Worm (Caenorhabditis elegans) whole organism, mixed stage, embryonic: ENCODE measurements around the gene srdh-1.

Experiments
- M03D4.4 ChIP-seq: sonication (generic microtip); optimal IDR thresholded peaks from 2 replicates; lab custom pipeline; 2017; ENCODE audit warnings: mild to moderate bottlenecking, missing genetic modification characterization, missing compliant biosample characterization
- bed-3 ChIP-seq: fragments of 200-800 bp; sonication (Bioruptor generic); optimal IDR thresholded peaks from 3 replicates; lab custom pipeline; 2018; ENCODE audit warnings: mild to moderate bottlenecking, missing genetic modification characterization, moderate library complexity, missing compliant biosample characterization
- blmp-1 ChIP-seq: fragments of 150-350 bp; optimal IDR thresholded peaks from 2 replicates; lab custom pipeline; 2014; ENCODE audit warnings: missing biosample characterization, missing genetic modification characterization
- ceh-39 ChIP-seq: fragments of 150-350 bp; optimal IDR thresholded peaks from 2 replicates; lab custom pipeline; 2014; ENCODE audit warnings: missing biosample characterization, missing genetic modification characterization
- ceh-43 ChIP-seq: fragments of 200-800 bp; sonication (Bioruptor generic); optimal IDR thresholded peaks from 2 replicates; lab custom pipeline; 2018; ENCODE audit warnings: mild to moderate bottlenecking, missing genetic modification characterization, moderate library complexity, missing compliant biosample characterization
- ceh-83 ChIP-seq: fragments of 200-800 bp; sonication (Bioruptor generic); optimal IDR thresholded peaks from 2 replicates; lab custom pipeline; 2018; ENCODE audit warnings: mild to moderate bottlenecking, missing genetic modification characterization, missing compliant biosample characterization
- ces-1 ChIP-seq: fragments of 150-350 bp; optimal IDR thresholded peaks from 2 replicates; lab custom pipeline; 2014; ENCODE audit warnings: missing biosample characterization, missing genetic modification reagents, missing genetic modification characterization
- cnd-1 ChIP-seq: fragments of 200-800 bp; sonication (Bioruptor generic); optimal IDR thresholded peaks from 2 replicates; lab custom pipeline; 2018; ENCODE audit warnings: mild to moderate bottlenecking, missing genetic modification characterization, missing compliant biosample characterization
- drap-1 ChIP-seq: fragments of 200-800 bp; sonication (Bioruptor generic); optimal IDR thresholded peaks from 3 replicates; lab custom pipeline; 2018; ENCODE audit warnings: mild to moderate bottlenecking, missing genetic modification characterization, missing compliant biosample characterization
- elt-1 ChIP-seq: sonication (generic microtip); optimal IDR thresholded peaks from 2 replicates; lab custom pipeline; 2017; ENCODE audit warnings: missing genetic modification characterization, mild to moderate bottlenecking, missing compliant biosample characterization, antibody characterized with exemption, moderate library complexity, borderline replicate concordance; ENCODE audit not compliant: insufficient read depth
- elt-3 ChIP-seq: fragments of 150-350 bp; optimal IDR thresholded peaks from 2 replicates; lab custom pipeline; 2014; ENCODE audit warnings: missing biosample characterization, missing genetic modification characterization
- flh-1 ChIP-seq: fragments of 200-800 bp; sonication (Bioruptor generic); optimal IDR thresholded peaks from 2 replicates; lab custom pipeline; 2018; ENCODE audit warnings: mild to moderate bottlenecking, missing genetic modification characterization, moderate library complexity, missing compliant biosample characterization
- ham-2 ChIP-seq: fragments of 200-800 bp; sonication (Bioruptor generic); optimal IDR thresholded peaks from 2 replicates; lab custom pipeline; 2018; ENCODE audit warnings: mild to moderate bottlenecking, missing genetic modification characterization, missing compliant biosample characterization
- hlh-1 ChIP-seq: fragments of 150-350 bp; optimal IDR thresholded peaks from 2 replicates; lab custom pipeline; 2014; ENCODE audit warnings: missing biosample characterization, missing genetic modification reagents, missing genetic modification characterization
- lin-13 ChIP-seq: fragments of 150-350 bp; optimal IDR thresholded peaks from 2 replicates; lab custom pipeline; 2014; ENCODE audit warnings: missing biosample characterization, missing genetic modification characterization
- lin-32 ChIP-seq: fragments of 200-800 bp; sonication (Bioruptor generic); optimal IDR thresholded peaks from 2 replicates; lab custom pipeline; 2018; ENCODE audit warnings: mild to moderate bottlenecking, missing genetic modification characterization, missing compliant biosample characterization
- lsy-2 ChIP-seq: fragments of 150-350 bp; optimal IDR thresholded peaks from 2 replicates; lab custom pipeline; 2014; ENCODE audit warnings: missing biosample characterization, missing genetic modification characterization
- mab-5 ChIP-seq: fragments of 150-350 bp; optimal IDR thresholded peaks from 2 replicates; lab custom pipeline; 2014; ENCODE audit warnings: missing biosample characterization, missing genetic modification characterization
- mep-1 ChIP-seq: fragments of 150-350 bp; optimal IDR thresholded peaks from 2 replicates; lab custom pipeline; 2017; ENCODE audit warnings: missing biosample characterization, missing genetic modification reagents, missing genetic modification characterization, inconsistent platforms
- mls-2 ChIP-seq: sonication (generic microtip); optimal IDR thresholded peaks from 2 replicates; lab custom pipeline; 2016; ENCODE audit warnings: mild to moderate bottlenecking, missing genetic modification characterization, moderate library complexity, missing compliant biosample characterization
- nhr-12 ChIP-seq: fragments of 150-350 bp; optimal IDR thresholded peaks from 2 replicates; lab custom pipeline; 2014; ENCODE audit warnings: missing biosample characterization, missing genetic modification characterization
- nhr-237 ChIP-seq: fragments of 150-350 bp; optimal IDR thresholded peaks from 2 replicates; lab custom pipeline; 2014; ENCODE audit warnings: missing biosample characterization, missing genetic modification characterization
- nhr-28 ChIP-seq: fragments of 150-350 bp; optimal IDR thresholded peaks from 2 replicates; lab custom pipeline; 2014; ENCODE audit warnings: missing biosample characterization, missing genetic modification characterization
- nhr-76 ChIP-seq: sonication (generic microtip); optimal IDR thresholded peaks from 2 replicates; lab custom pipeline; 2017; ENCODE audit warnings: missing biosample characterization, missing genetic modification characterization
- pha-4 ChIP-seq: fragments of 150-350 bp; optimal IDR thresholded peaks from 2 replicates; lab custom pipeline; 2018; ENCODE audit warnings: missing biosample characterization, missing genetic modification reagents, missing genetic modification characterization
- sem-2 ChIP-seq: fragments of 200-800 bp; sonication (Bioruptor generic); optimal IDR thresholded peaks from 2 replicates; lab custom pipeline; 2018; ENCODE audit warnings: mild to moderate bottlenecking, missing genetic modification characterization, missing compliant biosample characterization
- snpc-4 ChIP-seq: fragments of 150-350 bp; optimal IDR thresholded peaks from 2 replicates; lab custom pipeline; 2014; ENCODE audit warnings: missing biosample characterization, missing genetic modification characterization
- tbx-8 ChIP-seq: fragments of 200-800 bp; sonication (Bioruptor generic); optimal IDR thresholded peaks from 2 replicates; lab custom pipeline; 2018; ENCODE audit warnings: mild to moderate bottlenecking, missing genetic modification characterization, moderate library complexity, missing compliant biosample characterization
- unc-120 ChIP-seq: sonication (generic microtip); optimal IDR thresholded peaks from 2 replicates; lab custom pipeline; 2017; ENCODE audit warnings: missing genetic modification characterization, missing compliant biosample characterization; ENCODE audit not compliant: poor library complexity, severe bottlenecking
- unc-39 ChIP-seq: fragments of 150-350 bp; optimal IDR thresholded peaks from 2 replicates; lab custom pipeline; 2014; ENCODE audit warnings: missing biosample characterization, missing genetic modification characterization
- unc-62 ChIP-seq: fragments of 150-350 bp; optimal IDR thresholded peaks from 2 replicates; lab custom pipeline; 2014; ENCODE audit warnings: missing biosample characterization, missing genetic modification reagents, missing genetic modification characterization
- zip-8 ChIP-seq: fragments of 150-350 bp; optimal IDR thresholded peaks from 2 replicates; lab custom pipeline; 2014; ENCODE audit warnings: missing biosample characterization, missing genetic modification characterization
- ztf-11 ChIP-seq: fragments of 150-350 bp; optimal IDR thresholded peaks from 2 replicates; lab custom pipeline; 2014; ENCODE audit warnings: missing biosample characterization, missing genetic modification characterization

srdh-1 gene

ce11 chrII:8230976-8231375 is 33.5 kb upstream of the srdh-1 start, which contains the start of gene M110.9:
Gene M110.9, plus strand, starts transcription at chrII:8231276.
- TF ChIP-seq hlh-1 (no peak), lsy-2 (tag; lab: Kevin White, UChicago) (no peak), blmp-1 (no peak), M03D4.4 (tag; lab: Kevin White, UChicago) (no peak), nhr-28 (tag; lab: Kevin White, UChicago) (no peak), mls-2 (tag; lab: Kevin White, UChicago) (no peak), elt-3 (no peak), mab-5 (tag; lab: Kevin White, UChicago) (no peak), nhr-237 (tag; lab: Kevin White, UChicago) (no peak), unc-62 (GFP tag; lab: Kevin White, UChicago) (no peak), ceh-39 (tag; lab: Kevin White, UChicago) (no peak), nhr-76 (no peak), sem-2 (no peak), ham-2 (GFP tag; lab: Kevin White, UChicago) (no peak), drap-1 (no peak), unc-120 (tag; lab: Kevin White, UChicago) (no peak), lin-32 (GFP tag; lab: Kevin White, UChicago) (no peak), snpc-4 (no peak)

- TF ChIP-seq ceh-83 (GFP tag; lab: Kevin White, UChicago) (no peak), lsy-2 (tag; lab: Kevin White, UChicago) (no peak), snpc-4 (no peak), M03D4.4 (tag; lab: Kevin White, UChicago) (no peak), nhr-237 (tag; lab: Kevin White, UChicago) (no peak), hlh-1 (no peak), nhr-28 (tag; lab: Kevin White, UChicago) (no peak), nhr-12 (no peak), tbx-8 (no peak), pha-4 (tag; lab: Kevin White, UChicago) (no peak), sem-2 (no peak), bed-3 (no peak), ceh-43 (GFP tag; lab: Kevin White, UChicago) (no peak), lin-13 (tag; lab: Kevin White, UChicago) (no peak)
Observed at ce11 chrII:8232489-8232888, 32.0 kb upstream of the srdh-1 start, which contains the start of gene M110.7. Gene M110.7, plus strand, starts transcription at chrII:8232789.

ce11 chrII:8238155-8238554 is 26.3 kb upstream of the srdh-1 start, which contains the start of gene nlp-5:
Gene nlp-5, plus strand, starts transcription at chrII:8238455.
- TF ChIP-seq unc-120 (tag; lab: Kevin White, UChicago) (no peak), lin-13 (tag; lab: Kevin White, UChicago) (no peak), ceh-43 (GFP tag; lab: Kevin White, UChicago) (no peak), ztf-11 (tag; lab: Kevin White, UChicago) (no peak), nhr-28 (tag; lab: Kevin White, UChicago) (no peak), ceh-39 (tag; lab: Kevin White, UChicago) (no peak), zip-8 (tag; lab: Kevin White, UChicago) (no peak), mls-2 (tag; lab: Kevin White, UChicago) (no peak), unc-39 (tag; lab: Kevin White, UChicago) (no peak), cnd-1 (tag; lab: Kevin White, UChicago) (no peak), sem-2 (no peak), bed-3 (no peak), mep-1 (no peak), M03D4.4 (tag; lab: Kevin White, UChicago) (no peak)

- TF ChIP-seq unc-39 (tag; lab: Kevin White, UChicago) (no peak), pha-4 (tag; lab: Kevin White, UChicago) (no peak), ceh-39 (tag; lab: Kevin White, UChicago) (no peak), sem-2 (no peak), unc-62 (GFP tag; lab: Kevin White, UChicago) (no peak), ces-1 (no peak), nhr-237 (tag; lab: Kevin White, UChicago) (no peak)
Observed at ce11 chrII:8246476-8246875, 18.0 kb upstream of the srdh-1 start, which contains the start of gene F35C11.3. Gene F35C11.3, plus strand, starts transcription at chrII:8246776.

- TF ChIP-seq tbx-8 = no peak
- no peak for TF ChIP-seq ceh-43 (GFP tag; lab: Kevin White, UChicago)
- no peak for TF ChIP-seq ztf-11 (tag; lab: Kevin White, UChicago)
- no peak for TF ChIP-seq sem-2
- TF ChIP-seq unc-39 (tag; lab: Kevin White, UChicago) = no peak
- TF ChIP-seq blmp-1 = no peak
- TF ChIP-seq cnd-1 (tag; lab: Kevin White, UChicago) = no peak
- no peak for TF ChIP-seq nhr-28 (tag; lab: Kevin White, UChicago)
- no peak for TF ChIP-seq lin-13 (tag; lab: Kevin White, UChicago)
- TF ChIP-seq elt-1 (tag; lab: Kevin White, UChicago) = no peak
- TF ChIP-seq flh-1 (GFP tag; lab: Kevin White, UChicago) = no peak
- TF ChIP-seq mab-5 (tag; lab: Kevin White, UChicago) = no peak
- TF ChIP-seq zip-8 (tag; lab: Kevin White, UChicago) = no peak
- no peak for TF ChIP-seq ham-2 (GFP tag; lab: Kevin White, UChicago)
- no peak for TF ChIP-seq unc-120 (tag; lab: Kevin White, UChicago)
- no peak for TF ChIP-seq mep-1
- TF ChIP-seq, all 35 proteins: peak for 0
Observed at ce11 chrII:8248745-8249144, 15.7 kb upstream of the srdh-1 start, which contains the start of the genes F35C11.2 and F35C11.4. Gene F35C11.2, minus strand, starts transcription at chrII:8248834. Gene F35C11.4, plus strand, starts transcription at chrII:8249004.
